Worm (Caenorhabditis elegans): ENCODE measurements around the gene C07B5.2.

Gene C07B5.2

ce11 chrX:9506341-9506740 is 10.7 kb downstream of the C07B5.2 start:
- no peak for TF ChIP-seq ztf-11 (tag; optimal IDR thresholded peaks at IDR 0.05)
- peak; percentile 84 for TF ChIP-seq ces-1 (GFP tag; optimal IDR thresholded peaks at IDR 0.05)
- no peak for TF ChIP-seq lin-13 (tag; optimal IDR thresholded peaks at IDR 0.05)
- TF ChIP-seq cnd-1 (tag; optimal IDR thresholded peaks at IDR 0.05) = no peak
- TF ChIP-seq lsy-2 (tag; optimal IDR thresholded peaks at IDR 0.05) = no peak
- TF ChIP-seq nhr-28 (tag; optimal IDR thresholded peaks at IDR 0.05) = no peak
- peak; percentile 38 for TF ChIP-seq sptf-1 (tag; optimal IDR thresholded peaks at IDR 0.05)
- no peak for TF ChIP-seq sem-2 (GFP tag; optimal IDR thresholded peaks at IDR 0.05)
- TF ChIP-seq zip-8 (tag; optimal IDR thresholded peaks at IDR 0.05) = no peak
- no peak for TF ChIP-seq elt-1 (tag; optimal IDR thresholded peaks at IDR 0.05; ENCODE audit: borderline replicate concordance, insufficient read depth)

- no peak for TF ChIP-seq lin-13 (tag; optimal IDR thresholded peaks at IDR 0.05)
- TF ChIP-seq ham-2 (GFP tag; optimal IDR thresholded peaks at IDR 0.05) = no peak
- TF ChIP-seq unc-39 (tag; optimal IDR thresholded peaks at IDR 0.05) = no peak
- TF ChIP-seq mls-2 (tag; optimal IDR thresholded peaks at IDR 0.05) = no peak
- no peak for TF ChIP-seq elt-3 (tag; optimal IDR thresholded peaks at IDR 0.05)
- TF ChIP-seq hlh-1 (tag; optimal IDR thresholded peaks at IDR 0.05) = no peak
- no peak for TF ChIP-seq zip-8 (tag; optimal IDR thresholded peaks at IDR 0.05)
- TF ChIP-seq pha-4 (tag; optimal IDR thresholded peaks at IDR 0.05) = peak; percentile 19
- TF ChIP-seq snpc-4 (tag; optimal IDR thresholded peaks at IDR 0.05) = no peak
- TF ChIP-seq sem-2 (GFP tag; optimal IDR thresholded peaks at IDR 0.05) = no peak
- no peak for TF ChIP-seq nhr-28 (tag; optimal IDR thresholded peaks at IDR 0.05)
- no peak for TF ChIP-seq lsy-2 (tag; optimal IDR thresholded peaks at IDR 0.05)
- TF ChIP-seq mep-1 (tag; optimal IDR thresholded peaks at IDR 0.05) = no peak
- no peak for TF ChIP-seq ceh-83 (GFP tag; optimal IDR thresholded peaks at IDR 0.05)
- no peak for TF ChIP-seq mab-5 (tag; optimal IDR thresholded peaks at IDR 0.05)
- peak; percentile 30 for TF ChIP-seq ceh-39 (tag; optimal IDR thresholded peaks at IDR 0.05)
- TF ChIP-seq nhr-2 (tag; optimal IDR thresholded peaks at IDR 0.05) = peak; percentile 92
- TF ChIP-seq elt-1 (tag; optimal IDR thresholded peaks at IDR 0.05; ENCODE audit: borderline replicate concordance, insufficient read depth) = no peak
- no peak for TF ChIP-seq tbx-8 (GFP tag; optimal IDR thresholded peaks at IDR 0.05)
- TF ChIP-seq ceh-43 (GFP tag; optimal IDR thresholded peaks at IDR 0.05) = no peak
Measured at ce11 chrX:9504911-9505397, 12.1 kb downstream of the C07B5.2 start.

ce11 chrX:9504221-9504620 is 12.8 kb downstream of the C07B5.2 start:
- TF ChIP-seq unc-62 (GFP tag; optimal IDR thresholded peaks at IDR 0.05) (peak; percentile 62), ces-1 (GFP tag; optimal IDR thresholded peaks at IDR 0.05) (peak; percentile 93), mls-2 (tag; optimal IDR thresholded peaks at IDR 0.05) (peak; percentile 1), elt-1 (tag; optimal IDR thresholded peaks at IDR 0.05; ENCODE audit: borderline replicate concordance, insufficient read depth) (peak; percentile 69), lin-32 (GFP tag; optimal IDR thresholded peaks at IDR 0.05) (no peak)

ce11 chrX:9499355-9499754 is 17.7 kb downstream of the C07B5.2 start:
- TF ChIP-seq ham-2 (GFP tag; optimal IDR thresholded peaks at IDR 0.05) (no peak), lin-13 (tag; optimal IDR thresholded peaks at IDR 0.05) (no peak), drap-1 (GFP tag; optimal IDR thresholded peaks at IDR 0.05) (no peak), blmp-1 (tag; optimal IDR thresholded peaks at IDR 0.05) (no peak), nhr-237 (tag; optimal IDR thresholded peaks at IDR 0.05) (no peak), zip-8 (tag; optimal IDR thresholded peaks at IDR 0.05) (no peak), nhr-28 (tag; optimal IDR thresholded peaks at IDR 0.05) (no peak), hlh-1 (tag; optimal IDR thresholded peaks at IDR 0.05) (no peak), ceh-39 (tag; optimal IDR thresholded peaks at IDR 0.05) (no peak), nhr-12 (tag; optimal IDR thresholded peaks at IDR 0.05) (no peak), bed-3 (GFP tag; optimal IDR thresholded peaks at IDR 0.05) (no peak), M03D4.4 (tag; optimal IDR thresholded peaks at IDR 0.05) (no peak), snpc-4 (tag; optimal IDR thresholded peaks at IDR 0.05) (no peak)

ce11 chrX:9494661-9495060 is 22.3 kb downstream of the C07B5.2 start:
- peak; percentile 23 for TF ChIP-seq sptf-1 (tag; optimal IDR thresholded peaks at IDR 0.05)
- peak; percentile 88 for TF ChIP-seq ham-2 (GFP tag; optimal IDR thresholded peaks at IDR 0.05)
- no peak for TF ChIP-seq drap-1 (GFP tag; optimal IDR thresholded peaks at IDR 0.05)
- peak; percentile 39 for TF ChIP-seq elt-1 (tag; optimal IDR thresholded peaks at IDR 0.05; ENCODE audit: borderline replicate concordance, insufficient read depth)

All from whole organism, mixed stage, embryonic.